Worm (Caenorhabditis elegans): ENCODE measurements around the gene F59C12.4.

F59C12.4 gene

DNA sequence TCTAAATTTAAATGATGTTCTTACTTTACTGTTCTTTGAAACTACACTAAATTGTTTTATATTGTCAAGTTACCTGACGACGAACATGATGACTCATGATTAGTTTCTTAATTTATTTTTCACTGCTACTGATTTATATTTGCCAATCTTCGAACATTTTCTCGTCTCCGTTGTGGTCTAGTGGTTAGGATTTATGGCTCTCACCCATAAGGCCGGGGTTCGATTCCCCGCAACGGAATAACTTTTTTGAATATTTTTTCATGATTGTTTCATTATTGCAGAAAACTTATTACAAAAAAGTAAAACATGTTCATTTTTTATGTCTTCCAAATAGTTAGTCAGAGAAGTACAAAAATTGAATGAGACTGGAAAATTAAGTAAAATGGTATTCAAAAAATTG lies 43.6 kb downstream of the F59C12.4 start (continued):
- TF ChIP-seq attf-6 (GFP tag; IDR thresholded peaks at IDR 0.05) (0 out of 2 replicates have a peak, but pooled peaks have one; percentile 47), C17E4.6 (GFP tag; IDR thresholded peaks at IDR 0.05) (no peak), cebp-1 (GFP tag; IDR thresholded peaks at IDR 0.05) (peak; percentile 34; the same call in 1 of the 2 replicates), cebp-1 (tag; optimal IDR thresholded peaks at IDR 0.05) (no peak), rcor-1 (GFP tag; IDR thresholded peaks at IDR 0.05) (peak; percentile 28; the same call in 1 of the 2 replicates), aptf-2 (GFP tag; conservative IDR thresholded peaks at IDR 0.05) (no peak), ekl-4 (GFP tag; IDR thresholded peaks at IDR 0.05) (no peak), hlh-26 (GFP tag; conservative IDR thresholded peaks at IDR 0.05) (no peak), snpc-1.3 (tag; optimal IDR thresholded peaks at IDR 0.05; ENCODE audit: insufficient read depth) (peak; percentile 77), akir-1 (GFP tag; optimal IDR thresholded peaks at IDR 0.05) (no peak), him-1 (tag; optimal IDR thresholded peaks at IDR 0.05) (peak; percentile 98), snpc-3.4 (tag; optimal IDR thresholded peaks at IDR 0.05) (peak; percentile 88), D2030.7 (GFP tag; IDR thresholded peaks at IDR 0.05) (peak; percentile 70; the same call in 1 of the 2 replicates), unc-130 (GFP tag; optimal IDR thresholded peaks at IDR 0.05) (no peak), sptf-2 (GFP tag; optimal IDR thresholded peaks at IDR 0.05) (no peak), T26A5.8 (tag; optimal IDR thresholded peaks at IDR 0.05) (no peak), ztf-6 (GFP tag; IDR thresholded peaks at IDR 0.05) (no peak), ztf-3 (GFP tag; optimal IDR thresholded peaks at IDR 0.05) (no peak), nhr-27 (tag; optimal IDR thresholded peaks at IDR 0.05) (no peak), lin-26 (GFP tag; IDR thresholded peaks at IDR 0.05) (peak; percentile 72), ceh-100 (GFP tag; IDR thresholded peaks at IDR 0.05) (no peak), B0019.2 (GFP tag; conservative IDR thresholded peaks at IDR 0.05) (no peak), gei-17 (GFP tag; optimal IDR thresholded peaks at IDR 0.05) (no peak), rec-8 (tag; optimal IDR thresholded peaks at IDR 0.05) (peak in 1 of 2 experiments; percentile 16), madf-3 (GFP tag; IDR thresholded peaks at IDR 0.05) (no peak), bed-1 (GFP tag; IDR thresholded peaks at IDR 0.05) (no peak), snpc-1.1 (tag; optimal IDR thresholded peaks at IDR 0.05; ENCODE audit: insufficient read depth) (peak; percentile 75), madf-6 (GFP tag; IDR thresholded peaks at IDR 0.05) (no peak), ama-1 (optimal IDR thresholded peaks at IDR 0.05) (no peak), ama-1 (GFP tag; optimal IDR thresholded peaks at IDR 0.05) (peak; percentile 42 to 46), ceh-79 (tag; optimal IDR thresholded peaks at IDR 0.05) (no peak), ztf-26 (tag; optimal IDR thresholded peaks at IDR 0.05) (peak; percentile 11), atf-7 (tag; optimal IDR thresholded peaks at IDR 0.05) (no peak), F22D6.2 (tag; optimal IDR thresholded peaks at IDR 0.05) (no peak), sea-2 (GFP tag; IDR thresholded peaks at IDR 0.05) (no peak), lsy-27 (tag; optimal IDR thresholded peaks at IDR 0.05; ENCODE audit: borderline replicate concordance, insufficient read depth) (peak; percentile 37), ztf-28 (GFP tag; IDR thresholded peaks at IDR 0.05) (no peak), nfya-2 (GFP tag; IDR thresholded peaks at IDR 0.05) (no peak), madf-10 (tag; optimal IDR thresholded peaks at IDR 0.05) (peak; percentile 33), F49E8.2 (tag; optimal IDR thresholded peaks at IDR 0.05; ENCODE audit: insufficient read depth) (no peak), dpl-1 (GFP tag; optimal IDR thresholded peaks at IDR 0.05) (no peak), nhr-80 (tag; optimal IDR thresholded peaks at IDR 0.05) (peak; percentile 7), lir-1 (GFP tag; conservative IDR thresholded peaks at IDR 0.05) (no peak), aptf-3 (GFP tag; IDR thresholded peaks at IDR 0.05) (no peak), tbp1 (GFP tag; optimal IDR thresholded peaks at IDR 0.05) (peak; percentile 95), madf-8 (GFP tag; conservative IDR thresholded peaks at IDR 0.05) (no peak), B0261.1 (tag; optimal IDR thresholded peaks at IDR 0.05) (peak; percentile 89)
